Fruit fly (Drosophila melanogaster) whole organism, adult: ENCODE measurements around the gene Tyler.

Experiments used
- CG12768 ChIP-seq: fragments of 200-800 bp; sonication (Bioruptor generic); optimal IDR thresholded peaks from 2 replicates; lab custom pipeline; 2017; ENCODE audit warnings: missing biosample characterization, missing genetic modification characterization, mild to moderate bottlenecking, moderate library complexity, missing genetic modification reagents
- CG14711 ChIP-seq: fragments of 200-800 bp; sonication (Bioruptor generic); optimal IDR thresholded peaks from 2 replicates; lab custom pipeline; 2018; ENCODE audit warnings: missing biosample characterization, mild to moderate bottlenecking, missing genetic modification characterization, moderate library complexity
- CG1620 ChIP-seq: fragments of 200-800 bp; sonication (Bioruptor generic); optimal IDR thresholded peaks from 2 replicates; lab custom pipeline; 2016; ENCODE audit warnings: missing biosample characterization, missing genetic modification characterization
- CG33017 ChIP-seq: fragments of 200-800 bp; sonication (Bioruptor generic); optimal IDR thresholded peaks from 2 replicates; lab custom pipeline; 2018; ENCODE audit warnings: missing biosample characterization, mild to moderate bottlenecking, missing genetic modification characterization, moderate library complexity
- CG5204 ChIP-seq: fragments of 200-800 bp; sonication (Bioruptor generic); optimal IDR thresholded peaks from 2 replicates; lab custom pipeline; 2016; ENCODE audit warnings: missing biosample characterization, missing genetic modification characterization
- CG7045 ChIP-seq: fragments of 200-800 bp; sonication (Bioruptor generic); optimal IDR thresholded peaks from 2 replicates; lab custom pipeline; 2017; ENCODE audit warnings: missing biosample characterization, mild to moderate bottlenecking, missing genetic modification characterization
- CG7101 ChIP-seq: fragments of 200-800 bp; sonication (Bioruptor generic); optimal IDR thresholded peaks from 2 replicates; lab custom pipeline; 2018; ENCODE audit warnings: missing biosample characterization, mild to moderate bottlenecking, missing genetic modification characterization, moderate library complexity
- Clk ChIP-seq: fragments of 200-800 bp; sonication (Bioruptor generic); optimal IDR thresholded peaks from 2 replicates; lab custom pipeline; 2017; ENCODE audit warnings: missing biosample characterization, missing genetic modification characterization
- Crg-1 ChIP-seq: fragments of 200-800 bp; sonication (Bioruptor generic); optimal IDR thresholded peaks from 2 replicates; lab custom pipeline; 2016; ENCODE audit warnings: missing biosample characterization, missing genetic modification characterization
- Hr96 ChIP-seq: fragments of 200-800 bp; sonication (Bioruptor generic); optimal IDR thresholded peaks from 2 replicates; lab custom pipeline; 2016; ENCODE audit warnings: missing biosample characterization, missing genetic modification characterization
- bab1 ChIP-seq: fragments of 200-800 bp; sonication (Bioruptor generic); optimal IDR thresholded peaks from 3 replicates; lab custom pipeline; 2019; ENCODE audit warnings: missing biosample characterization, mild to moderate bottlenecking, missing genetic modification characterization, moderate library complexity
- kay ChIP-seq: fragments of 200-800 bp; sonication (Bioruptor generic); peaks from one replicate; lab custom pipeline; 2016; ENCODE audit warnings: missing biosample characterization, missing genetic modification characterization, borderline replicate concordance
- tj ChIP-seq: fragments of 200-800 bp; sonication (Bioruptor generic); optimal IDR thresholded peaks from 3 replicates; lab custom pipeline; 2017; ENCODE audit warnings: missing biosample characterization, mild to moderate bottlenecking, missing genetic modification characterization, moderate library complexity

dm6 chrX:19651757-19652419, 40.6 kb downstream of the Tyler start, which contains the start of the genes Ranbp21 and Elys:
- no peak for TF ChIP-seq kay (GFP tag; lab: Kevin White, UChicago)
- TF ChIP-seq bab1 (GFP tag; lab: Kevin White, UChicago) = no peak
- peak; percentile 3 for TF ChIP-seq Clk
- TF ChIP-seq CG33017 (tag; lab: Kevin White, UChicago) = no peak
- TF ChIP-seq Hr96 (GFP tag; lab: Kevin White, UChicago) = no peak
- peak; percentile 53 for TF ChIP-seq tj (GFP tag; lab: Kevin White, UChicago)
- peak; percentile 58 for TF ChIP-seq CG7101
- no peak for TF ChIP-seq CG7045 (GFP tag; lab: Kevin White, UChicago)
- TF ChIP-seq Crg-1 (GFP tag; lab: Kevin White, UChicago) = peak; percentile 56
- peak; percentile 93 for TF ChIP-seq CG14711
- peak; percentile 21 for TF ChIP-seq CG12768
- TF ChIP-seq CG1620 (GFP tag; lab: Kevin White, UChicago) = peak; percentile 81
- TF ChIP-seq CG5204 = no peak
